Worm (Caenorhabditis elegans) whole organism, L4 larva: ENCODE measurements around the gene Y34B4A.2.

ENCODE experiments used
- F49E8.2 ChIP-seq: sonication (generic microtip); optimal IDR thresholded peaks from 2 replicates; lab custom pipeline; 2016; ENCODE audit warnings: missing compliant biosample characterization, mild to moderate bottlenecking, missing genetic modification characterization, borderline replicate concordance
- R02D3.7 ChIP-seq: fragments of 150-350 bp; sonication (generic microtip); optimal IDR thresholded peaks from 3 replicates; lab custom pipeline; 2014; ENCODE audit warnings: missing biosample characterization, missing genetic modification characterization
- T20F7.1 ChIP-seq: fragments of 200-800 bp; sonication (Bioruptor generic); optimal IDR thresholded peaks from 2 replicates; lab custom pipeline; 2018; ENCODE audit warnings: mild to moderate bottlenecking, missing genetic modification characterization, missing compliant biosample characterization
- T26A8.4 ChIP-seq: fragments of 200-800 bp; sonication (Bioruptor generic); IDR thresholded peaks from 2 replicates; pipeline ENCODE4 v1.3.6; 2022; ENCODE audit warnings: missing genetic modification characterization, missing compliant biosample characterization
- Y105C5A.15 ChIP-seq: fragments of 200-800 bp; sonication (Bioruptor generic); IDR thresholded peaks from 2 replicates; pipeline ENCODE4 v1.3.6; 2022; ENCODE audit warnings: missing genetic modification characterization, missing compliant biosample characterization
- Y48G9A.11 ChIP-seq: fragments of 200-800 bp; sonication (Bioruptor generic); IDR thresholded peaks from 2 replicates; pipeline ENCODE4 v1.3.6; 2022; ENCODE audit warnings: missing genetic modification reagents, missing genetic modification characterization, missing compliant biosample characterization
- ZK337.2 ChIP-seq: fragments of 200-800 bp; sonication (Bioruptor generic); IDR thresholded peaks from 2 replicates; pipeline ENCODE4 v1.3.6; 2022; ENCODE audit warnings: missing genetic modification reagents, missing genetic modification characterization, missing compliant biosample characterization
- ceh-20 ChIP-seq: fragments of 200-800 bp; sonication (Bioruptor generic); IDR thresholded peaks from 2 replicates; pipeline ENCODE4 v1.3.6; 2022; ENCODE audit warnings: missing genetic modification reagents, missing genetic modification characterization, missing compliant biosample characterization
- ceh-82 ChIP-seq: sonication (generic microtip); optimal IDR thresholded peaks from 2 replicates; lab custom pipeline; 2017; ENCODE audit warnings: missing biosample characterization, missing genetic modification characterization
- daf-12 ChIP-seq: fragments of 150-350 bp; optimal IDR thresholded peaks from 2 replicates; lab custom pipeline; 2014; ENCODE audit warnings: missing biosample characterization, missing genetic modification reagents, missing genetic modification characterization
- dmd-8 ChIP-seq: fragments of 200-800 bp; sonication (Bioruptor generic); IDR thresholded peaks from 2 replicates; pipeline ENCODE4 v1.3.6; 2022; ENCODE audit warnings: missing genetic modification characterization, missing compliant biosample characterization
- dmd-9 ChIP-seq: fragments of 200-800 bp; sonication (Bioruptor generic); IDR thresholded peaks from 2 replicates; pipeline ENCODE4 v1.3.6; 2022; ENCODE audit warnings: missing genetic modification reagents, missing genetic modification characterization, missing compliant biosample characterization
- egl-43 ChIP-seq: fragments of 200-800 bp; sonication (Bioruptor generic); IDR thresholded peaks from 2 replicates; pipeline ENCODE4 v1.3.6; 2022; ENCODE audit warnings: missing genetic modification reagents, missing genetic modification characterization, missing compliant biosample characterization
- hlh-11 ChIP-seq: fragments of 200-800 bp; sonication (Bioruptor generic); optimal IDR thresholded peaks from 2 replicates; lab custom pipeline; 2018; ENCODE audit warnings: mild to moderate bottlenecking, missing genetic modification characterization, missing compliant biosample characterization
- lim-7 ChIP-seq: fragments of 200-800 bp; sonication (Bioruptor generic); IDR thresholded peaks from 2 replicates; pipeline ENCODE4 v1.3.6; 2022; ENCODE audit warnings: missing genetic modification characterization, missing compliant biosample characterization
- lin-13 ChIP-seq: fragments of 150-350 bp; optimal IDR thresholded peaks from 2 replicates; lab custom pipeline; 2014; ENCODE audit warnings: missing biosample characterization, missing genetic modification reagents, missing genetic modification characterization
- lin-15B ChIP-seq: fragments of 150-350 bp; sonication (generic microtip); optimal IDR thresholded peaks from 3 replicates; lab custom pipeline; 2014; ENCODE audit warnings: missing biosample characterization, missing genetic modification characterization
- lin-29 ChIP-seq: fragments of 200-800 bp; sonication (Bioruptor generic); IDR thresholded peaks from 2 replicates; pipeline ENCODE4 v1.3.6; 2022; ENCODE audit warnings: missing genetic modification reagents, missing genetic modification characterization, missing compliant biosample characterization
- lin-39 ChIP-seq: fragments of 150-350 bp; optimal IDR thresholded peaks from 2 replicates; lab custom pipeline; 2014; ENCODE audit warnings: missing biosample characterization, missing genetic modification reagents, missing genetic modification characterization
- lir-3 ChIP-seq: sonication (generic microtip); optimal IDR thresholded peaks from 2 replicates; lab custom pipeline; 2016; ENCODE audit warnings: mild to moderate bottlenecking, missing genetic modification characterization, missing compliant biosample characterization
- lsy-2 ChIP-seq, 2 experiments: fragments of 150-350 bp in 1 of 2; sonication (generic microtip) in 1 of 2; optimal IDR thresholded peaks; 2 replicates each; lab custom pipeline; 2014 to 2017; ENCODE audit warnings: missing biosample characterization in 2 of 2, missing genetic modification characterization in 2 of 2
- mdl-1 ChIP-seq, 2 experiments: fragments of 150-350 bp in 1 of 2; sonication (generic microtip) in 1 of 2; optimal IDR thresholded peaks; 2 replicates each; lab custom pipeline; 2014 to 2017; ENCODE audit warnings: missing biosample characterization in 2 of 2, missing genetic modification characterization in 2 of 2
- mep-1 ChIP-seq: fragments of 150-350 bp; sonication (generic microtip); optimal IDR thresholded peaks from 3 replicates; lab custom pipeline; 2014; ENCODE audit warnings: missing biosample characterization, missing genetic modification characterization
- mes-2 ChIP-seq: sonication (generic microtip); optimal IDR thresholded peaks from 2 replicates; lab custom pipeline; 2016; ENCODE audit warnings: missing genotype, mild to moderate bottlenecking, missing genetic modification characterization, missing compliant biosample characterization; ENCODE audit not compliant: poor library complexity, severe bottlenecking
- mxl-2 ChIP-seq: fragments of 200-800 bp; sonication (Bioruptor generic); conservative IDR thresholded peaks from 2 replicates; pipeline ENCODE4 v1.3.6; 2022; ENCODE audit warnings: missing genetic modification reagents, missing genetic modification characterization, missing compliant biosample characterization
- nhr-111 ChIP-seq: fragments of 200-800 bp; sonication (Bioruptor generic); optimal IDR thresholded peaks from 2 replicates; lab custom pipeline; 2018; ENCODE audit warnings: mild to moderate bottlenecking, missing genetic modification characterization, missing compliant biosample characterization
- nhr-25 ChIP-seq: sonication (generic microtip); optimal IDR thresholded peaks from 2 replicates; lab custom pipeline; 2017; ENCODE audit warnings: missing genetic modification characterization, mild to moderate bottlenecking, missing compliant biosample characterization, antibody characterized with exemption, moderate library complexity, borderline replicate concordance; ENCODE audit not compliant: insufficient read depth
- nhr-42 ChIP-seq: fragments of 200-800 bp; sonication (Bioruptor generic); IDR thresholded peaks from 2 replicates; pipeline ENCODE4 v1.3.6; 2022; ENCODE audit warnings: missing genetic modification characterization, missing compliant biosample characterization
- nhr-77 ChIP-seq: fragments of 150-350 bp; optimal IDR thresholded peaks from 2 replicates; lab custom pipeline; 2014; ENCODE audit warnings: missing biosample characterization, missing genetic modification characterization
- saeg-2 ChIP-seq: fragments of 200-800 bp; sonication (Bioruptor generic); IDR thresholded peaks from 2 replicates; pipeline ENCODE4 v1.3.6; 2022; ENCODE audit warnings: missing genetic modification reagents, missing genetic modification characterization, missing compliant biosample characterization
- set-16 ChIP-seq: fragments of 200-800 bp; sonication (Bioruptor generic); IDR thresholded peaks from 2 replicates; pipeline ENCODE4 v1.3.6; 2022; ENCODE audit warnings: missing genetic modification reagents, missing genetic modification characterization, missing compliant biosample characterization
- unc-62 ChIP-seq, 3 experiments: fragments of 150-350 bp in 1 of 3; sonication (generic microtip); optimal IDR thresholded peaks in 2 of 3; peaks in 1 of 3; 1 replicate in 1 of 3; 2 replicates in 2 of 3; lab custom pipeline; 2014 to 2017; ENCODE audit warnings: missing biosample characterization in 3 of 3, missing genetic modification characterization in 3 of 3, missing genetic modification reagents in 3 of 3, missing genotype in 1 of 3
- vab-7 ChIP-seq: fragments of 200-800 bp; sonication (Bioruptor generic); IDR thresholded peaks from 2 replicates; pipeline ENCODE4 v1.3.6; 2022; ENCODE audit warnings: missing genetic modification reagents, missing genetic modification characterization, missing compliant biosample characterization
- zfp-2 ChIP-seq: sonication (generic microtip); optimal IDR thresholded peaks from 2 replicates; lab custom pipeline; 2016; ENCODE audit warnings: mild to moderate bottlenecking, missing genetic modification characterization, missing compliant biosample characterization
- ztf-7 ChIP-seq: fragments of 150-350 bp; optimal IDR thresholded peaks from 2 replicates; lab custom pipeline; 2014; ENCODE audit warnings: missing biosample characterization, missing genetic modification characterization

Y34B4A.2 gene

ce11 chrX:5297942-5298611 lies 18.8 kb downstream of the Y34B4A.2 start, which contains the start of gene ift-81 (continued):
- TF ChIP-seq dmd-8 (GFP tag; lab: Robert Waterston, UW) = no peak
- TF ChIP-seq nhr-77 (tag; lab: Kevin White, UChicago) = no peak
- no peak for TF ChIP-seq ztf-7 (tag; lab: Kevin White, UChicago)
- no peak for TF ChIP-seq mdl-1 (tag; optimal IDR thresholded peaks at IDR 0.05; lab: Kevin White, UChicago)
- no peak for TF ChIP-seq ceh-20 (GFP tag; lab: Robert Waterston, UW)
- TF ChIP-seq vab-7 (GFP tag; lab: Robert Waterston, UW) = no peak
- TF ChIP-seq daf-12 = no peak
- TF ChIP-seq nhr-42 (GFP tag; lab: Robert Waterston, UW) = no peak
- TF ChIP-seq unc-62 (GFP tag; optimal IDR thresholded peaks at IDR 0.05 in 1 of 2; lab: Kevin White, UChicago) = no peak
- no peak for TF ChIP-seq unc-62 (tag; optimal IDR thresholded peaks at IDR 0.05; lab: Kevin White, UChicago)
- peak; percentile 20 for TF ChIP-seq hlh-11
- no peak for TF ChIP-seq lim-7 (GFP tag; lab: Robert Waterston, UW)
- no peak for TF ChIP-seq mes-2
- TF ChIP-seq set-16 (GFP tag; lab: Robert Waterston, UW) = no peak
- no peak for TF ChIP-seq saeg-2 (GFP tag; lab: Robert Waterston, UW)
- no peak for TF ChIP-seq F49E8.2 (tag; lab: Kevin White, UChicago)
- TF ChIP-seq Y105C5A.15 (GFP tag; lab: Robert Waterston, UW) = no peak
- no peak for TF ChIP-seq ZK337.2
- TF ChIP-seq mep-1 = peak; percentile 54
- no peak for TF ChIP-seq dmd-9 (GFP tag; lab: Robert Waterston, UW)
- TF ChIP-seq lsy-2 (tag; optimal IDR thresholded peaks at IDR 0.05; lab: Kevin White, UChicago) = peak in 1 of 2 experiments; percentile 62
- no peak for TF ChIP-seq Y48G9A.11 (GFP tag; lab: Robert Waterston, UW)
- no peak for TF ChIP-seq T20F7.1
- no peak for TF ChIP-seq zfp-2 (tag; lab: Kevin White, UChicago)

- TF ChIP-seq ceh-82 (tag; lab: Kevin White, UChicago) (no peak), hlh-11 (no peak), lin-39 (tag; lab: Kevin White, UChicago) (no peak), dmd-9 (GFP tag; lab: Robert Waterston, UW) (no peak), mxl-2 (GFP tag; lab: Robert Waterston, UW) (no peak), lin-15B (no peak), nhr-25 (tag; lab: Kevin White, UChicago) (no peak), R02D3.7 (tag; lab: Kevin White, UChicago) (no peak), nhr-111 (GFP tag; lab: Kevin White, UChicago) (no peak), lin-13 (GFP tag; lab: Kevin White, UChicago) (no peak), nhr-77 (tag; lab: Kevin White, UChicago) (no peak), T26A8.4 (GFP tag; lab: Robert Waterston, UW) (no peak), lir-3 (no peak), lin-29 (GFP tag; lab: Robert Waterston, UW) (no peak)
These were observed 24.2 kb downstream of the Y34B4A.2 start, which contains the start of gene ags-3 for ce11 chrX:5303500-5303899. ags-3 (minus strand) TSS chrX:5303600.

- TF ChIP-seq mes-2 = no peak
- 0 out of 2 replicates have a peak, but pooled peaks have one; percentile 17 for TF ChIP-seq egl-43 (GFP tag; lab: Robert Waterston, UW)
These were observed 30.3 kb downstream of the Y34B4A.2 start for ce11 chrX:5309622-5310021.
